Fruit fly (Drosophila melanogaster) Kc167 (cell line): ENCODE measurements around the gene Lipt2.

Experiments used
- Myc ChIP-seq: fragments of >200 bp; optimal IDR thresholded peaks from 2 replicates; lab custom pipeline; 2017; ENCODE audit warnings: missing external identifiers
- Sin3A ChIP-seq: fragments of >200 bp; optimal IDR thresholded peaks from 2 replicates; lab custom pipeline; 2018; ENCODE audit warnings: missing external identifiers
- h ChIP-seq: fragments of >200 bp; optimal IDR thresholded peaks from 3 replicates; lab custom pipeline; 2018; ENCODE audit warnings: missing external identifiers
- insv ChIP-seq: fragments of >200 bp; optimal IDR thresholded peaks from 3 replicates; lab custom pipeline; 2018; ENCODE audit warnings: missing external identifiers
- psq ChIP-seq: fragments of >200 bp; optimal IDR thresholded peaks from 2 replicates; lab custom pipeline; 2017; ENCODE audit warnings: missing external identifiers

dm6 chr3R:4437113-4437512 lies at the start of gene Lipt2, which contains the start of gene CG14650:
- TF ChIP-seq h (lab: Kevin White, UChicago) (no peak), insv (lab: Kevin White, UChicago) (no peak), Sin3A (no peak), Myc (lab: Kevin White, UChicago) (no peak), psq (lab: Kevin White, UChicago) (no peak)
